Worm (Caenorhabditis elegans) whole organism, midembryonic: ENCODE measurements around the gene F13E9.12.

Source experiments
- T22C8.4 ChIP-seq: fragments of 200-800 bp; sonication (Bioruptor generic); IDR thresholded peaks from 2 replicates; pipeline ENCODE4 v1.3.6; 2022; ENCODE audit warnings: missing genetic modification characterization, missing compliant biosample characterization
- cog-1 ChIP-seq: sonication (generic microtip); optimal IDR thresholded peaks from 2 replicates; lab custom pipeline; 2016; ENCODE audit warnings: missing genetic modification characterization, missing compliant biosample characterization
- flt-1 ChIP-seq: fragments of 200-800 bp; sonication (Bioruptor generic); IDR thresholded peaks from 2 replicates; pipeline ENCODE4 v1.3.6; 2022; ENCODE audit warnings: missing genetic modification characterization, missing compliant biosample characterization
- klf-2 ChIP-seq: fragments of 200-800 bp; sonication (Bioruptor generic); conservative IDR thresholded peaks from 2 replicates; pipeline ENCODE4 v1.3.6; 2022; ENCODE audit warnings: missing genetic modification reagents, missing genetic modification characterization, missing compliant biosample characterization
- med-1 ChIP-seq: sonication (generic microtip); optimal IDR thresholded peaks from 2 replicates; lab custom pipeline; 2017; ENCODE audit warnings: missing genetic modification characterization, mild to moderate bottlenecking, missing compliant biosample characterization, antibody characterized with exemption, missing genetic modification reagents; ENCODE audit not compliant: insufficient read depth
- ref-1 ChIP-seq: fragments of 200-800 bp; sonication (Bioruptor generic); conservative IDR thresholded peaks from 2 replicates; pipeline ENCODE4 v1.3.6; 2022; ENCODE audit warnings: missing genetic modification reagents, missing genetic modification characterization, missing compliant biosample characterization
- tab-1 ChIP-seq: fragments of 200-800 bp; sonication (Bioruptor generic); IDR thresholded peaks from 2 replicates; pipeline ENCODE4 v1.3.6; 2022; ENCODE audit warnings: missing genetic modification characterization, missing compliant biosample characterization
- ztf-23 ChIP-seq: fragments of 200-800 bp; sonication (Bioruptor generic); IDR thresholded peaks from 2 replicates; pipeline ENCODE4 v1.3.6; 2022; ENCODE audit warnings: missing genetic modification reagents, missing genetic modification characterization, missing compliant biosample characterization
- ztf-29 ChIP-seq: fragments of 200-800 bp; sonication (Bioruptor generic); IDR thresholded peaks from 2 replicates; pipeline ENCODE4 v1.3.6; 2022; ENCODE audit warnings: missing genetic modification reagents, missing genetic modification characterization, missing compliant biosample characterization

F13E9.12 gene

ce11 chrIV:10864031-10864430 lies 10.4 kb downstream of the F13E9.12 start, which contains the start of gene nish-1:
nish-1 (plus strand) TSS chrIV:10864331.
- TF ChIP-seq tab-1 (GFP tag; lab: Robert Waterston, UW) = no peak
- no peak for TF ChIP-seq klf-2 (GFP tag; lab: Robert Waterston, UW)
- TF ChIP-seq ztf-29 (GFP tag; lab: Robert Waterston, UW) = no peak
- no peak for TF ChIP-seq T22C8.4 (GFP tag; lab: Robert Waterston, UW)
- no peak for TF ChIP-seq med-1 (GFP tag; lab: Kevin White, UChicago)
- no peak for TF ChIP-seq ref-1 (GFP tag; lab: Robert Waterston, UW)
- TF ChIP-seq ztf-23 = no peak

- TF ChIP-seq T22C8.4 (GFP tag; lab: Robert Waterston, UW) (peak; percentile 56; the same call in 1 of the 2 replicates), ztf-23 (no peak), tab-1 (GFP tag; lab: Robert Waterston, UW) (no peak), flt-1 (no peak), ztf-29 (GFP tag; lab: Robert Waterston, UW) (no peak), ref-1 (GFP tag; lab: Robert Waterston, UW) (no peak)
These were observed 13.3 kb downstream of the F13E9.12 start, which contains the start of gene rbm-22 for ce11 chrIV:10861102-10861501. rbm-22 (plus strand) TSS chrIV:10861402.

ce11 chrIV:10858300-10859016 lies 16.0 kb downstream of the F13E9.12 start, which contains the start of the genes T11G6.2 and hars-1:
T11G6.2 (minus strand) TSS chrIV:10858496.
hars-1 (plus strand) TSS chrIV:10858957.
- no peak for TF ChIP-seq tab-1 (GFP tag; lab: Robert Waterston, UW)
- no peak for TF ChIP-seq flt-1
- no peak for TF ChIP-seq T22C8.4 (GFP tag; lab: Robert Waterston, UW)
- no peak for TF ChIP-seq ztf-23
- TF ChIP-seq ztf-29 (GFP tag; lab: Robert Waterston, UW) = no peak
- TF ChIP-seq klf-2 (GFP tag; lab: Robert Waterston, UW) = no peak
- TF ChIP-seq med-1 (GFP tag; lab: Kevin White, UChicago) = no peak
- no peak for TF ChIP-seq ref-1 (GFP tag; lab: Robert Waterston, UW)
- TF ChIP-seq cog-1 = no peak

DNA sequence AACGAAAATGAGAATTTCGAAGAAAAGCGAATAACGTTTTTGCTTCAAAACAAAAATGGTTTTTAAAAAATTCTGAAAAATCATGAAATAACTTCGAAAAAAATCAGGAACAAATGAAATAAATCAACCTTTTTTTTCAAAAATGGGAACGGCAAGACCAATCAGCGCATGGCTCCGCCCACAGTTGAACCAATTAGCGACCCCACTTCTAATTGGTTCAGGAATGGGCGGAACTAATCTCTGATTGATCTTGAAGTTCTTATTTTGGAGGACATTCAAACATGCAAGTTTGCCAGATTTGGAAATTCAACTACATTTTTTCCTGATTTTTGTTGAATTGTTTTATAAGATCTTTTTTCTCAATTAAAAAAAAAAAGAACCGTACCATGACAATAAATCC lies 18.5 kb downstream of the F13E9.12 start:
- TF ChIP-seq flt-1 (no peak), klf-2 (GFP tag; lab: Robert Waterston, UW) (no peak), tab-1 (GFP tag; lab: Robert Waterston, UW) (no peak), med-1 (GFP tag; lab: Kevin White, UChicago) (no peak), ref-1 (GFP tag; lab: Robert Waterston, UW) (no peak), cog-1 (no peak), ztf-23 (no peak), ztf-29 (GFP tag; lab: Robert Waterston, UW) (no peak), T22C8.4 (GFP tag; lab: Robert Waterston, UW) (no peak)

- TF ChIP-seq cog-1 = no peak
- no peak for TF ChIP-seq ztf-23
- TF ChIP-seq T22C8.4 (GFP tag; lab: Robert Waterston, UW) = no peak
- no peak for TF ChIP-seq ztf-29 (GFP tag; lab: Robert Waterston, UW)
- TF ChIP-seq tab-1 (GFP tag; lab: Robert Waterston, UW) = no peak
- TF ChIP-seq ref-1 (GFP tag; lab: Robert Waterston, UW) = no peak
- TF ChIP-seq klf-2 (GFP tag; lab: Robert Waterston, UW) = no peak
- TF ChIP-seq flt-1 = no peak
- TF ChIP-seq med-1 (GFP tag; lab: Kevin White, UChicago) = no peak
These were observed 19.4 kb downstream of the F13E9.12 start, which contains the start of gene T11G6.3 for ce11 chrIV:10855049-10855448. T11G6.3 (minus strand) TSS chrIV:10855237.

DNA sequence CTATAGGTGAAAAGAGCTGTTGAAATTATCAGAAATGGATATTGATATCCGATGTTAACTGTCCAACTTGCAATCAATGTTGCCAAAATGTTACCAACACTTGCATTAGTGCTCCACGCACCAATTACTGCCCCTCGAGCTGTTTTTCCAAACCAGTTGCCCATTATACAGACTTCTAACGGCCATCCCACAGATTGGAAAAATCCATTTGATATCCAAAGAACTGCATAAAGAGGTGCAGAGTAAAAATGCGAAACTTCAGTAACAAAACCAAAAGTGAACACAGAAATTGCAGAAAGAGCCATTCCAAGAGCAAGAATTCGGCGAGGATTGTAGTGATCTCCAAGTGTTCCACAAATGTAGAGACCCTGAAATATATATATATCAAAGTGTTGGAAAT lies 20.4 kb downstream of the F13E9.12 start:
- TF ChIP-seq T22C8.4 (GFP tag; lab: Robert Waterston, UW) = no peak
- no peak for TF ChIP-seq cog-1
- no peak for TF ChIP-seq med-1 (GFP tag; lab: Kevin White, UChicago)
- no peak for TF ChIP-seq flt-1
- no peak for TF ChIP-seq klf-2 (GFP tag; lab: Robert Waterston, UW)
- TF ChIP-seq tab-1 (GFP tag; lab: Robert Waterston, UW) = no peak
- no peak for TF ChIP-seq ztf-23
- no peak for TF ChIP-seq ref-1 (GFP tag; lab: Robert Waterston, UW)
- no peak for TF ChIP-seq ztf-29 (GFP tag; lab: Robert Waterston, UW)

ce11 chrIV:10852403-10852802 lies 22.0 kb downstream of the F13E9.12 start:
- TF ChIP-seq cog-1 (no peak), ztf-23 (no peak), tab-1 (GFP tag; lab: Robert Waterston, UW) (no peak), ztf-29 (GFP tag; lab: Robert Waterston, UW) (no peak), klf-2 (GFP tag; lab: Robert Waterston, UW) (no peak), med-1 (GFP tag; lab: Kevin White, UChicago) (no peak)

DNA sequence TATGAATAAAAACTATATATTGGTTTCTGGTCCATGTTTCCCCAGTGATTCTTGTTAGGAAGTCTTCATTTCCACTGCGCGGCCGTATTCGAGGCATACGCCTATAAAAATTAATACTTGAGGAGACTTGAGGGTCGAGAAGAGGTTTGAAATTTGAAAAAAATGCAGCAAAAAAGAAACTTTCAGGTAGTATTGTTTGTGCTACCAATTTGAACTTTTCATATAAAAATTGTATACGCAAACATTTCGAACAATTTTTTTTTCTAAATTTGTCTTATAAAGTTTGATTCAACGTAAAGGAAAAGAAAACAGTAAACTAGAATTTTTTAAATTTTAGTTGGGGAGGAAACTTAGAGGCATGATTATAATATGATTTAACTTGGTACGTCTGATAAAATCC lies 22.6 kb downstream of the F13E9.12 start, which contains the start of gene T11G6.4:
T11G6.4 (minus strand) TSS at position 101 of the 400 bp plus-strand sequence.
- TF ChIP-seq cog-1 (no peak), med-1 (GFP tag; lab: Kevin White, UChicago) (no peak), ztf-29 (GFP tag; lab: Robert Waterston, UW) (no peak), ref-1 (GFP tag; lab: Robert Waterston, UW) (no peak), tab-1 (GFP tag; lab: Robert Waterston, UW) (no peak), flt-1 (no peak)

DNA sequence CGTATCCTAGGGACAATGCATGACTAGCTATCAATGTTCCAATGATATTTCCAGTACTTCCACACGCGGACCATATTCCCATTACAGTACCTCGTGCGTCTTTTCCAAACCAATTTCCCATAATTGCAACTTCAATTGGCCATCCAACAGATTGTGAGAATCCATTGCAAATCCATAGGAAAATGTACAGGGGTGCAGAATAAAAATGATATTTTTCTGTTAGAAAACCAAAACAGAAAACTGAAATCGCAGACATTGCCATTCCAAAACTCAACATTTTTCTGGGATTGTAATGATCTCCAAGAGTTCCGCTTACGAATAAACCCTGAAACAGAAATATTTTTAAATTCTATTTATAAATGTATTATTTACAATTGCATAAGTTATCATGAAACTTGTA lies 23.3 kb downstream of the F13E9.12 start:
- TF ChIP-seq ztf-23 (no peak), ztf-29 (GFP tag; lab: Robert Waterston, UW) (no peak), tab-1 (GFP tag; lab: Robert Waterston, UW) (no peak), T22C8.4 (GFP tag; lab: Robert Waterston, UW) (no peak), cog-1 (no peak)
